Fruit fly (Drosophila melanogaster) whole organism, adult: ENCODE data around the gene CG31122.

ENCODE experiments used
- CG11617 ChIP-seq: fragments of 200-800 bp; sonication (Bioruptor generic); optimal IDR thresholded peaks from 2 replicates; lab custom pipeline; 2017; ENCODE audit warnings: mild to moderate bottlenecking, missing biosample characterization, missing genetic modification reagents, missing genetic modification characterization
- CG12768 ChIP-seq: fragments of 200-800 bp; sonication (Bioruptor generic); optimal IDR thresholded peaks from 2 replicates; lab custom pipeline; 2017; ENCODE audit warnings: missing biosample characterization, missing genetic modification characterization, mild to moderate bottlenecking, moderate library complexity, missing genetic modification reagents
- CG33017 ChIP-seq: fragments of 200-800 bp; sonication (Bioruptor generic); optimal IDR thresholded peaks from 2 replicates; lab custom pipeline; 2018; ENCODE audit warnings: missing biosample characterization, mild to moderate bottlenecking, missing genetic modification characterization, moderate library complexity
- CG5204 ChIP-seq: fragments of 200-800 bp; sonication (Bioruptor generic); optimal IDR thresholded peaks from 2 replicates; lab custom pipeline; 2016; ENCODE audit warnings: missing biosample characterization, missing genetic modification characterization
- Hr96 ChIP-seq: fragments of 200-800 bp; sonication (Bioruptor generic); optimal IDR thresholded peaks from 2 replicates; lab custom pipeline; 2016; ENCODE audit warnings: missing biosample characterization, missing genetic modification characterization
- Mnt ChIP-seq: fragments of 200-800 bp; sonication (Bioruptor generic); optimal IDR thresholded peaks from 2 replicates; lab custom pipeline; 2016; ENCODE audit warnings: missing biosample characterization, mild to moderate bottlenecking, missing genetic modification characterization
- cic ChIP-seq: fragments of 200-800 bp; sonication (Bioruptor generic); optimal IDR thresholded peaks from 2 replicates; lab custom pipeline; 2017; ENCODE audit warnings: missing biosample characterization, mild to moderate bottlenecking, missing genetic modification characterization, moderate library complexity
- pad ChIP-seq: fragments of 200-800 bp; sonication (Bioruptor generic); optimal IDR thresholded peaks from 3 replicates; lab custom pipeline; 2017; ENCODE audit warnings: missing biosample characterization, missing genetic modification characterization, mild to moderate bottlenecking, moderate library complexity, missing genetic modification reagents
- tj ChIP-seq: fragments of 200-800 bp; sonication (Bioruptor generic); optimal IDR thresholded peaks from 3 replicates; lab custom pipeline; 2017; ENCODE audit warnings: missing biosample characterization, mild to moderate bottlenecking, missing genetic modification characterization, moderate library complexity
- toe ChIP-seq: fragments of 200-800 bp; sonication (Bioruptor generic); optimal IDR thresholded peaks from 2 replicates; lab custom pipeline; 2016; ENCODE audit warnings: missing biosample characterization, missing genetic modification characterization

DNA sequence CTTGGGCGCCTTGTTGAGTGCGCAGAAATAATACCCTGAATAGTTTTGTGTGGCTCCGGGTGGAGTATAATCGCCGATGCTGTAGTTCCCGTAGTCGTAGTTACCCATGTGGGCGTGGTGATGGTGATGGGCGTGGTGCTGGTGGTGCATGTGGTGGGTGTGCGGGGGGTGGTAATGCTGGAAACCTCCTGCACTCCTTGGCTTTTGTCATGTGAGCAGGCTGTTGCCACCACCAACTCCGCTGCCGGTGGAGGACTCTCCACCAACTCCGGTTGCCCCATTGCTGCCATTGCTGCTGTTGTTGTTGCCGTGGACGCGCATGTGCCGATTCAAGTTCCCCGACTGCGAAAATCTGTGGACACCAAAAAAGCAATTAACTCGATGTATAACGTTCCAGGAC lies 44.1 kb downstream of the CG31122 start:
- TF ChIP-seq Mnt (GFP tag; lab: Kevin White, UChicago) (no peak), toe (GFP tag; lab: Kevin White, UChicago) (no peak), pad (GFP tag; lab: Kevin White, UChicago) (no peak), tj (GFP tag; lab: Kevin White, UChicago) (no peak), CG12768 (GFP tag; lab: Kevin White, UChicago) (no peak), CG33017 (tag; lab: Kevin White, UChicago) (no peak), cic (GFP tag; lab: Kevin White, UChicago) (no peak), Hr96 (GFP tag; lab: Kevin White, UChicago) (no peak), CG5204 (GFP tag; lab: Kevin White, UChicago) (no peak), CG11617 (GFP tag; lab: Kevin White, UChicago) (no peak)
